Worm (Caenorhabditis elegans) whole organism, late embryonic: ENCODE data around the gene mrps-34.

ENCODE experiments used
- K02D7.2 ChIP-seq: sonication (generic microtip); optimal IDR thresholded peaks from 2 replicates; lab custom pipeline; 2017; ENCODE audit warnings: mild to moderate bottlenecking, missing genetic modification characterization, missing compliant biosample characterization
- Y22D7AL.16 ChIP-seq: sonication (generic microtip); optimal IDR thresholded peaks from 2 replicates; lab custom pipeline; 2016; ENCODE audit warnings: missing genetic modification characterization, missing compliant biosample characterization
- ama-1 ChIP-seq: fragments of 150-350 bp; optimal IDR thresholded peaks from 2 replicates; lab custom pipeline; 2014
- ceh-24 ChIP-seq: sonication (generic microtip); optimal IDR thresholded peaks from 2 replicates; lab custom pipeline; 2016; ENCODE audit warnings: mild to moderate bottlenecking, missing genetic modification characterization, missing compliant biosample characterization
- ceh-9 ChIP-seq: sonication (generic microtip); optimal IDR thresholded peaks from 2 replicates; lab custom pipeline; 2016; ENCODE audit warnings: mild to moderate bottlenecking, missing genetic modification characterization, inconsistent platforms, missing compliant biosample characterization
- dve-1 ChIP-seq: sonication (generic microtip); optimal IDR thresholded peaks from 2 replicates; lab custom pipeline; 2017; ENCODE audit warnings: antibody characterized with exemption, mild to moderate bottlenecking, missing genetic modification characterization, missing compliant biosample characterization
- elt-2 ChIP-seq: sonication (generic microtip); optimal IDR thresholded peaks from 2 replicates; lab custom pipeline; 2016; ENCODE audit warnings: missing genetic modification reagents, missing genetic modification characterization, missing compliant biosample characterization
- ets-4 ChIP-seq: sonication (generic microtip); optimal IDR thresholded peaks from 2 replicates; lab custom pipeline; 2016; ENCODE audit warnings: missing genetic modification characterization, missing compliant biosample characterization
- gmeb-2 ChIP-seq: sonication (generic microtip); optimal IDR thresholded peaks from 2 replicates; lab custom pipeline; 2016; ENCODE audit warnings: missing genetic modification characterization, inconsistent platforms, missing compliant biosample characterization
- hlh-6 ChIP-seq: sonication (generic microtip); optimal IDR thresholded peaks from 2 replicates; lab custom pipeline; 2016; ENCODE audit warnings: missing genotype, missing genetic modification characterization, missing compliant biosample characterization
- lim-6 ChIP-seq: sonication (generic microtip); optimal IDR thresholded peaks from 2 replicates; lab custom pipeline; 2016; ENCODE audit warnings: missing genetic modification characterization, missing compliant biosample characterization
- nhr-232 ChIP-seq: sonication (generic microtip); optimal IDR thresholded peaks from 2 replicates; lab custom pipeline; 2016; ENCODE audit warnings: missing genetic modification characterization, missing compliant biosample characterization
- pax-1 ChIP-seq: fragments of 150-350 bp; optimal IDR thresholded peaks from 2 replicates; lab custom pipeline; 2014; ENCODE audit warnings: missing biosample characterization, missing genetic modification characterization
- pha-4 ChIP-seq: fragments of 150-350 bp; optimal IDR thresholded peaks from 2 replicates; lab custom pipeline; 2018; ENCODE audit warnings: missing biosample characterization, missing genetic modification reagents, missing genetic modification characterization

DNA sequence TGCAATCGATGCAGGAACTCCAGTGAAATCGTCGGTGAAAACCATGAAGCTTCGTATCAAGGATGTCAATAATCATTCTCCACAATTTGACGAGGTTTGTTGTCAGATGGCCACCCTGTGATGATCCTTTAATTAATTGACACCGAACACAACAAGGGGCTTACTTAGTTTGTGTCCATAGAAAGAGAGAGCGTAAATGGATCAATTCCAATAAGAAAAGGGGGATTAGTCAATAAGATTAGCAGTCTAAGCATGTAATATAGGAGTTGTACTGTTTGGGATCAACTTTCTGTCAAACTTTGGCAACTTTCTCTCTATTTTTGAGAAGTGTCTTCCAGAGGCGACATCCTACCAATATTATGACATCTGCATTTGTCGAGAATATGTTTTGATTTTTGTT lies 18.2 kb downstream of the mrps-34 start:
- TF ChIP-seq lim-6 (no peak), ets-4 (tag; lab: Kevin White, UChicago) (no peak), K02D7.2 (tag; lab: Kevin White, UChicago) (no peak), dve-1 (tag; lab: Kevin White, UChicago) (no peak), ceh-24 (tag; lab: Kevin White, UChicago) (no peak), ama-1 (lab: Kevin White, UChicago) (no peak), Y22D7AL.16 (no peak), hlh-6 (tag; lab: Kevin White, UChicago) (no peak), pha-4 (tag; lab: Kevin White, UChicago) (no peak), elt-2 (tag; lab: Kevin White, UChicago) (no peak), gmeb-2 (tag; lab: Kevin White, UChicago) (no peak), pax-1 (no peak), nhr-232 (tag; lab: Kevin White, UChicago) (no peak), ceh-9 (tag; lab: Kevin White, UChicago) (no peak)
